Worm (Caenorhabditis elegans) whole organism, late embryonic: Measurements from ENCODE around the gene ife-4.
A peak's percentile ranks its signal among the peaks of the same experiment; 100 is the strongest.

Source experiments
- C08G9.2 ChIP-seq: sonication (generic microtip); optimal IDR thresholded peaks from 2 replicates; lab custom pipeline; 2016; ENCODE audit warnings: mild to moderate bottlenecking, missing genetic modification characterization, moderate library complexity, missing compliant biosample characterization
- C38D4.7 ChIP-seq: fragments of 200-800 bp; sonication (Bioruptor generic); optimal IDR thresholded peaks from 2 replicates; lab custom pipeline; 2018; ENCODE audit warnings: mild to moderate bottlenecking, missing genetic modification characterization, moderate library complexity, missing compliant biosample characterization
- F13H6.1 ChIP-seq: sonication (generic microtip); optimal IDR thresholded peaks from 2 replicates; lab custom pipeline; 2016; ENCODE audit warnings: missing genetic modification characterization, missing compliant biosample characterization
- K02D7.2 ChIP-seq: sonication (generic microtip); optimal IDR thresholded peaks from 2 replicates; lab custom pipeline; 2017; ENCODE audit warnings: mild to moderate bottlenecking, missing genetic modification characterization, missing compliant biosample characterization
- K09A11.1 ChIP-seq: sonication (generic microtip); optimal IDR thresholded peaks from 2 replicates; lab custom pipeline; 2017; ENCODE audit warnings: antibody characterized with exemption, mild to moderate bottlenecking, missing genetic modification characterization, missing compliant biosample characterization; ENCODE audit not compliant: insufficient read depth
- Y22D7AL.16 ChIP-seq: sonication (generic microtip); optimal IDR thresholded peaks from 2 replicates; lab custom pipeline; 2016; ENCODE audit warnings: missing genetic modification characterization, missing compliant biosample characterization
- ahr-1 ChIP-seq: sonication (generic microtip); optimal IDR thresholded peaks from 2 replicates; lab custom pipeline; 2016; ENCODE audit warnings: missing genetic modification characterization, missing compliant biosample characterization
- ceh-14 ChIP-seq: sonication (generic microtip); optimal IDR thresholded peaks from 2 replicates; lab custom pipeline; 2016; ENCODE audit warnings: missing genotype, missing genetic modification characterization, missing compliant biosample characterization
- ceh-18 ChIP-seq: sonication (generic microtip); optimal IDR thresholded peaks from 2 replicates; lab custom pipeline; 2016; ENCODE audit warnings: missing genetic modification characterization, missing compliant biosample characterization
- ceh-19 ChIP-seq: fragments of 200-800 bp; sonication (Bioruptor generic); optimal IDR thresholded peaks from 2 replicates; lab custom pipeline; 2018; ENCODE audit warnings: mild to moderate bottlenecking, missing genetic modification characterization, missing compliant biosample characterization
- ceh-2 ChIP-seq: sonication (generic microtip); optimal IDR thresholded peaks from 2 replicates; lab custom pipeline; 2016; ENCODE audit warnings: missing genotype, missing genetic modification characterization, missing compliant biosample characterization
- ceh-24 ChIP-seq: sonication (generic microtip); optimal IDR thresholded peaks from 2 replicates; lab custom pipeline; 2016; ENCODE audit warnings: mild to moderate bottlenecking, missing genetic modification characterization, missing compliant biosample characterization
- ceh-30 ChIP-seq: fragments of 150-350 bp; optimal IDR thresholded peaks from 2 replicates; lab custom pipeline; 2014; ENCODE audit warnings: missing biosample characterization, missing genetic modification characterization
- ceh-31 ChIP-seq: sonication (generic microtip); optimal IDR thresholded peaks from 2 replicates; lab custom pipeline; 2016; ENCODE audit warnings: missing genetic modification characterization, missing compliant biosample characterization
- ceh-34 ChIP-seq: sonication (generic microtip); optimal IDR thresholded peaks from 2 replicates; lab custom pipeline; 2016; ENCODE audit warnings: mild to moderate bottlenecking, missing genetic modification characterization, missing compliant biosample characterization
- ceh-48 ChIP-seq: sonication (generic microtip); optimal IDR thresholded peaks from 2 replicates; lab custom pipeline; 2016; ENCODE audit warnings: missing genetic modification characterization, inconsistent platforms, missing compliant biosample characterization
- ceh-9 ChIP-seq: sonication (generic microtip); optimal IDR thresholded peaks from 2 replicates; lab custom pipeline; 2016; ENCODE audit warnings: mild to moderate bottlenecking, missing genetic modification characterization, inconsistent platforms, missing compliant biosample characterization
- che-1 ChIP-seq: sonication (generic microtip); optimal IDR thresholded peaks from 2 replicates; lab custom pipeline; 2016; ENCODE audit warnings: mild to moderate bottlenecking, missing genetic modification characterization, missing compliant biosample characterization
- dmd-4 ChIP-seq: sonication (generic microtip); optimal IDR thresholded peaks from 2 replicates; lab custom pipeline; 2016; ENCODE audit warnings: borderline replicate concordance, missing genetic modification characterization, missing compliant biosample characterization
- dve-1 ChIP-seq: sonication (generic microtip); optimal IDR thresholded peaks from 2 replicates; lab custom pipeline; 2017; ENCODE audit warnings: antibody characterized with exemption, mild to moderate bottlenecking, missing genetic modification characterization, missing compliant biosample characterization
- fax-1 ChIP-seq: sonication (generic microtip); optimal IDR thresholded peaks from 2 replicates; lab custom pipeline; 2016; ENCODE audit warnings: missing genotype, missing genetic modification characterization, missing compliant biosample characterization
- gmeb-2 ChIP-seq: sonication (generic microtip); optimal IDR thresholded peaks from 2 replicates; lab custom pipeline; 2016; ENCODE audit warnings: missing genetic modification characterization, inconsistent platforms, missing compliant biosample characterization
- hlh-13 ChIP-seq: fragments of 200-800 bp; sonication (Bioruptor generic); optimal IDR thresholded peaks from 2 replicates; lab custom pipeline; 2018; ENCODE audit warnings: mild to moderate bottlenecking, missing genetic modification characterization, missing compliant biosample characterization
- hlh-30 ChIP-seq: sonication (generic microtip); optimal IDR thresholded peaks from 2 replicates; lab custom pipeline; 2017; ENCODE audit warnings: antibody characterized with exemption, missing genetic modification characterization, missing compliant biosample characterization; ENCODE audit not compliant: insufficient read depth
- hlh-6 ChIP-seq: sonication (generic microtip); optimal IDR thresholded peaks from 2 replicates; lab custom pipeline; 2016; ENCODE audit warnings: missing genotype, missing genetic modification characterization, missing compliant biosample characterization
- hlh-8 ChIP-seq: sonication (generic microtip); optimal IDR thresholded peaks from 2 replicates; lab custom pipeline; 2016; ENCODE audit warnings: missing genotype, missing genetic modification characterization, missing compliant biosample characterization
- lim-6 ChIP-seq: sonication (generic microtip); optimal IDR thresholded peaks from 2 replicates; lab custom pipeline; 2016; ENCODE audit warnings: missing genetic modification characterization, missing compliant biosample characterization
- lin-11 ChIP-seq: fragments of 200-800 bp; sonication (Bioruptor generic); optimal IDR thresholded peaks from 2 replicates; lab custom pipeline; 2018; ENCODE audit warnings: mild to moderate bottlenecking, missing genetic modification characterization, missing compliant biosample characterization
- madf-2 ChIP-seq: sonication (generic microtip); optimal IDR thresholded peaks from 2 replicates; lab custom pipeline; 2017; ENCODE audit warnings: missing genetic modification characterization, missing compliant biosample characterization
- nfya-1 ChIP-seq: sonication (generic microtip); optimal IDR thresholded peaks from 2 replicates; lab custom pipeline; 2017; ENCODE audit warnings: missing genetic modification characterization, mild to moderate bottlenecking, missing compliant biosample characterization, antibody characterized with exemption, moderate library complexity
- nhr-232 ChIP-seq: sonication (generic microtip); optimal IDR thresholded peaks from 2 replicates; lab custom pipeline; 2016; ENCODE audit warnings: missing genetic modification characterization, missing compliant biosample characterization
- odd-2 ChIP-seq: sonication (generic microtip); optimal IDR thresholded peaks from 2 replicates; lab custom pipeline; 2017; ENCODE audit warnings: antibody characterized with exemption, mild to moderate bottlenecking, missing genetic modification characterization, missing compliant biosample characterization
- pat-9 ChIP-seq: fragments of 200-800 bp; sonication (Bioruptor generic); optimal IDR thresholded peaks from 2 replicates; lab custom pipeline; 2018; ENCODE audit warnings: mild to moderate bottlenecking, missing genetic modification characterization, moderate library complexity, missing compliant biosample characterization
- pax-1 ChIP-seq: fragments of 150-350 bp; optimal IDR thresholded peaks from 2 replicates; lab custom pipeline; 2014; ENCODE audit warnings: missing biosample characterization, missing genetic modification characterization
- pha-2 ChIP-seq: sonication (generic microtip); optimal IDR thresholded peaks from 2 replicates; lab custom pipeline; 2017; ENCODE audit warnings: mild to moderate bottlenecking, missing genetic modification characterization, missing compliant biosample characterization
- pha-4 ChIP-seq: fragments of 150-350 bp; optimal IDR thresholded peaks from 2 replicates; lab custom pipeline; 2018; ENCODE audit warnings: missing biosample characterization, missing genetic modification reagents, missing genetic modification characterization
- pqm-1 ChIP-seq: sonication (generic microtip); optimal IDR thresholded peaks from 2 replicates; lab custom pipeline; 2016; ENCODE audit warnings: missing genetic modification characterization, missing compliant biosample characterization
- ref-2 ChIP-seq: sonication (generic microtip); optimal IDR thresholded peaks from 2 replicates; lab custom pipeline; 2016; ENCODE audit warnings: missing genetic modification characterization, missing compliant biosample characterization
- rnt-1 ChIP-seq: sonication (generic microtip); optimal IDR thresholded peaks from 2 replicates; lab custom pipeline; 2016; ENCODE audit warnings: missing genetic modification characterization, missing compliant biosample characterization
- sdc-2 ChIP-seq: sonication (generic microtip); optimal IDR thresholded peaks from 2 replicates; lab custom pipeline; 2016; ENCODE audit warnings: missing genotype, missing genetic modification characterization, missing compliant biosample characterization
- sox-2 ChIP-seq: fragments of 200-800 bp; sonication (Bioruptor generic); IDR thresholded peaks from 2 replicates; pipeline ENCODE4 v1.3.6; 2022; ENCODE audit warnings: missing genetic modification reagents, missing genetic modification characterization, missing compliant biosample characterization
- syd-9 ChIP-seq: sonication (generic microtip); optimal IDR thresholded peaks from 2 replicates; lab custom pipeline; 2016; ENCODE audit warnings: mild to moderate bottlenecking, missing genetic modification characterization, moderate library complexity, missing compliant biosample characterization
- tbx-2 ChIP-seq: sonication (generic microtip); optimal IDR thresholded peaks from 2 replicates; lab custom pipeline; 2016; ENCODE audit warnings: missing genetic modification characterization, missing compliant biosample characterization
- tbx-7 ChIP-seq: sonication (generic microtip); optimal IDR thresholded peaks from 2 replicates; lab custom pipeline; 2016; ENCODE audit warnings: missing genotype, missing genetic modification characterization, missing compliant biosample characterization
- ttx-3 ChIP-seq: sonication (generic microtip); optimal IDR thresholded peaks from 2 replicates; lab custom pipeline; 2016; ENCODE audit warnings: missing genetic modification reagents, missing genetic modification characterization, missing compliant biosample characterization
- unc-3 ChIP-seq, 2 experiments: fragments of 200-800 bp in 1 of 2; sonication (Bioruptor generic) in 1 of 2; sonication (generic microtip) in 1 of 2; conservative IDR thresholded peaks in 1 of 2; optimal IDR thresholded peaks in 1 of 2; 2 replicates each; pipeline versions ENCODE4 v1.3.6 to Lab custom; 2016 to 2022; ENCODE audit warnings: missing compliant biosample characterization in 2 of 2, missing genetic modification characterization in 2 of 2, missing genetic modification reagents in 1 of 2
- unc-42 ChIP-seq: sonication (generic microtip); optimal IDR thresholded peaks from 2 replicates; lab custom pipeline; 2016; ENCODE audit warnings: missing genotype, missing genetic modification characterization, missing compliant biosample characterization
- unc-55 ChIP-seq: sonication (generic microtip); optimal IDR thresholded peaks from 2 replicates; lab custom pipeline; 2017; ENCODE audit warnings: missing biosample characterization, missing genetic modification reagents, missing genetic modification characterization
- unc-86 ChIP-seq: sonication (generic microtip); optimal IDR thresholded peaks from 2 replicates; lab custom pipeline; 2016; ENCODE audit warnings: missing genetic modification characterization, missing compliant biosample characterization
- zip-5 ChIP-seq: sonication (generic microtip); optimal IDR thresholded peaks from 2 replicates; lab custom pipeline; 2016; ENCODE audit warnings: missing genetic modification characterization, missing compliant biosample characterization

ife-4 gene

ce11 chrX:1103702-1104262 lies at the start of gene ife-4:
TSS of gene ife-4 (plus strand) at chrX:1104212.
- TF ChIP-seq pqm-1 (tag; lab: Kevin White, UChicago) (no peak), pax-1 (tag; lab: Kevin White, UChicago) (no peak), rnt-1 (tag; lab: Kevin White, UChicago) (peak; percentile 22), ceh-34 (tag; lab: Kevin White, UChicago) (peak; percentile 60), pat-9 (no peak), ceh-18 (tag; lab: Kevin White, UChicago) (peak; percentile 32), sdc-2 (peak; percentile 40), unc-55 (GFP tag; lab: Kevin White, UChicago) (peak; percentile 72), ref-2 (tag; lab: Kevin White, UChicago) (peak; percentile 55), ceh-24 (tag; lab: Kevin White, UChicago) (no peak), lin-11 (no peak), ceh-9 (tag; lab: Kevin White, UChicago) (no peak), tbx-7 (tag; lab: Kevin White, UChicago) (no peak), F13H6.1 (tag; lab: Kevin White, UChicago) (no peak), K02D7.2 (tag; lab: Kevin White, UChicago) (no peak), sox-2 (no peak), pha-2 (tag; lab: Kevin White, UChicago) (no peak), ahr-1 (tag; lab: Kevin White, UChicago) (no peak), ceh-2 (peak; percentile 59), ceh-30 (tag; lab: Kevin White, UChicago) (no peak), C08G9.2 (tag; lab: Kevin White, UChicago) (peak; percentile 18), dve-1 (tag; lab: Kevin White, UChicago) (no peak), pha-4 (tag; lab: Kevin White, UChicago) (no peak), tbx-2 (tag; lab: Kevin White, UChicago) (peak; percentile 67), unc-3 (GFP tag; conservative IDR thresholded peaks at IDR 0.05; lab: Robert Waterston, UW) (no peak), unc-3 (tag; optimal IDR thresholded peaks at IDR 0.05; lab: Kevin White, UChicago) (no peak), gmeb-2 (no peak), nfya-1 (peak; percentile 61), ceh-19 (GFP tag; lab: Kevin White, UChicago) (no peak), nhr-232 (tag; lab: Kevin White, UChicago) (no peak), hlh-30 (tag; lab: Kevin White, UChicago) (peak; percentile 5), che-1 (tag; lab: Kevin White, UChicago) (no peak), fax-1 (peak; percentile 15), C38D4.7 (GFP tag; lab: Kevin White, UChicago) (no peak), dmd-4 (no peak), hlh-8 (tag; lab: Kevin White, UChicago) (peak; percentile 36), ceh-31 (tag; lab: Kevin White, UChicago) (peak; percentile 85), unc-86 (tag; lab: Kevin White, UChicago) (no peak), unc-42 (peak; percentile 64), ceh-48 (tag; lab: Kevin White, UChicago) (peak; percentile 87), hlh-6 (tag; lab: Kevin White, UChicago) (no peak), ceh-14 (tag; lab: Kevin White, UChicago) (no peak)

ce11 chrX:1057821-1058377 lies 46.1 kb upstream of the ife-4 start:
- TF ChIP-seq ceh-34 (tag; lab: Kevin White, UChicago) (no peak), K09A11.1 (no peak), hlh-13 (no peak), madf-2 (tag; lab: Kevin White, UChicago) (no peak), unc-55 (GFP tag; lab: Kevin White, UChicago) (no peak), fax-1 (no peak), ceh-48 (tag; lab: Kevin White, UChicago) (no peak), ceh-31 (tag; lab: Kevin White, UChicago) (peak; percentile 27), syd-9 (tag; lab: Kevin White, UChicago) (no peak), lim-6 (peak; percentile 31), pat-9 (no peak), odd-2 (tag; lab: Kevin White, UChicago) (no peak), tbx-7 (tag; lab: Kevin White, UChicago) (no peak), pha-2 (tag; lab: Kevin White, UChicago) (no peak), Y22D7AL.16 (tag; lab: Kevin White, UChicago) (no peak), hlh-6 (tag; lab: Kevin White, UChicago) (no peak), rnt-1 (tag; lab: Kevin White, UChicago) (no peak), ttx-3 (tag; lab: Kevin White, UChicago) (no peak), zip-5 (tag; lab: Kevin White, UChicago) (no peak), unc-42 (peak; percentile 90), C08G9.2 (tag; lab: Kevin White, UChicago) (no peak)
